Worm (Caenorhabditis elegans): Measurements from ENCODE around the gene F42A6.2.

ce11 chrIV:3348334-3348733 lies 7.1 kb downstream of the F42A6.2 start:
- no peak for TF ChIP-seq ref-1 (GFP tag; conservative IDR thresholded peaks at IDR 0.05)
- TF ChIP-seq flt-1 (GFP tag; IDR thresholded peaks at IDR 0.05): no peak
- no peak for TF ChIP-seq klf-2 (GFP tag; conservative IDR thresholded peaks at IDR 0.05)

Data from whole organism, midembryonic.